Worm (Caenorhabditis elegans) whole organism, midembryonic: ENCODE measurements around the gene F58F9.1.

ENCODE experiments used
- T22C8.4 ChIP-seq: fragments of 200-800 bp; sonication (Bioruptor generic); IDR thresholded peaks from 2 replicates; pipeline ENCODE4 v1.3.6; 2022; ENCODE audit warnings: missing genetic modification characterization, missing compliant biosample characterization
- cog-1 ChIP-seq: sonication (generic microtip); optimal IDR thresholded peaks from 2 replicates; lab custom pipeline; 2016; ENCODE audit warnings: missing genetic modification characterization, missing compliant biosample characterization
- klf-2 ChIP-seq: fragments of 200-800 bp; sonication (Bioruptor generic); conservative IDR thresholded peaks from 2 replicates; pipeline ENCODE4 v1.3.6; 2022; ENCODE audit warnings: missing genetic modification reagents, missing genetic modification characterization, missing compliant biosample characterization
- ztf-23 ChIP-seq: fragments of 200-800 bp; sonication (Bioruptor generic); IDR thresholded peaks from 2 replicates; pipeline ENCODE4 v1.3.6; 2022; ENCODE audit warnings: missing genetic modification reagents, missing genetic modification characterization, missing compliant biosample characterization

DNA sequence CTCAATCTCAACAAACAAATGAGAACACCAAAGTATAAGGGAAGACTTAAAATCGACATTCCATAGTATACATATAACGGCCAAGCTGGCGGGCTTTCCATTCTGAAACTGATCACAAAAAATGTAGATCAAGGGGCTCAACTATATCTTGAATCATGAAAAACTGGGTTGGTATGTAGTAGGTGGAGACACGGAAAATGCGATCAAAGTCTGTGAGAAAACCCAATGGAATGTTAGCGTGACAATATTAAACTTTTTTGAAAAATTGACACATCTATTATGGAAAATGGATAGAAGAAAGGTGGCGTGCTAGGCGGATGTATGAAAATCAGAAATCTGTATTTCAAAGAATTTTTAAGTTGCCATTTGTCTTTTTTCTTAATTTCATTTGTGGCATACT, 13.6 kb downstream of the F58F9.1 start, which contains the start of gene srv-28:
- TF ChIP-seq klf-2 (no peak), ztf-23 (GFP tag; lab: Robert Waterston, UW) (no peak), cog-1 (tag; lab: Kevin White, UChicago) (no peak), T22C8.4 (GFP tag; lab: Robert Waterston, UW) (no peak)
